Fruit fly (Drosophila melanogaster): ENCODE data around the gene Alp11.
A peak's percentile ranks its signal among the peaks of the same experiment; 100 is the strongest.

Gene Alp11

dm6 chrX:15554256-15554678 lies 33.3 kb upstream of the Alp11 start, which contains the start of gene Ac13E (continued):
- TF ChIP-seq nom (GFP tag; optimal IDR thresholded peaks at IDR 0.05) = peak; percentile 85
- TF ChIP-seq ssp (GFP tag; IDR thresholded peaks at IDR 0.05) = peak; percentile 67
- TF ChIP-seq CG30020 (tag; optimal IDR thresholded peaks at IDR 0.05) = peak; percentile 63
- TF ChIP-seq CG42726 (GFP tag; IDR thresholded peaks at IDR 0.05; ENCODE audit: partially characterized antibody) = peak; percentile 48; the same call in 1 of the 2 replicates
- TF ChIP-seq Atf3 (GFP tag; optimal IDR thresholded peaks at IDR 0.05) = peak; percentile 78
- peak; percentile 93 for TF ChIP-seq CoRest (tag; optimal IDR thresholded peaks at IDR 0.05)
- 0 out of 2 replicates have a peak, but pooled peaks have one; percentile 33 for TF ChIP-seq CG16779 (GFP tag; IDR thresholded peaks at IDR 0.05)
- peak; percentile 71 for TF ChIP-seq maf-S (GFP tag; optimal IDR thresholded peaks at IDR 0.05)
- 0 out of 3 replicates have a peak, but pooled peaks have one; percentile 7 for TF ChIP-seq CG34224 (GFP tag; IDR thresholded peaks at IDR 0.05; ENCODE audit: partially characterized antibody)
- TF ChIP-seq crc (GFP tag; optimal IDR thresholded peaks at IDR 0.05) = peak; percentile 64
- peak; percentile 88 for TF ChIP-seq bcd (GFP tag; optimal IDR thresholded peaks at IDR 0.05)
- TF ChIP-seq jigr1 (GFP tag; IDR thresholded peaks at IDR 0.05) = peak; percentile 78
- peak; percentile 90 for TF ChIP-seq CG9727 (GFP tag; optimal IDR thresholded peaks at IDR 0.05)
- peak; percentile 80 for TF ChIP-seq onecut (GFP tag; IDR thresholded peaks at IDR 0.05)
- peak; percentile 82 for TF ChIP-seq Nf-YC (tag; optimal IDR thresholded peaks at IDR 0.05)
- no peak for TF ChIP-seq HmgD (GFP tag; optimal IDR thresholded peaks at IDR 0.05)
- peak; percentile 70 for TF ChIP-seq corto (GFP tag; optimal IDR thresholded peaks at IDR 0.05)
- TF ChIP-seq stwl (tag; optimal IDR thresholded peaks at IDR 0.05) = no peak
- peak; percentile 83 for TF ChIP-seq E2f1 (GFP tag; IDR thresholded peaks at IDR 0.05)
- peak; percentile 15; the same call in 1 of the 3 replicates for TF ChIP-seq mld (GFP tag; IDR thresholded peaks at IDR 0.05; ENCODE audit: partially characterized antibody)
- TF ChIP-seq CG14710 (tag; optimal IDR thresholded peaks at IDR 0.05) = peak; percentile 86
- TF ChIP-seq CG14965 (GFP tag; optimal IDR thresholded peaks at IDR 0.05; ENCODE audit: borderline replicate concordance) = peak; percentile 22
- TF ChIP-seq hb (GFP tag; IDR thresholded peaks at IDR 0.05; ENCODE audit: partially characterized antibody) = peak; percentile 80; the same call in 2 of the 3 replicates
- TF ChIP-seq pita (GFP tag; optimal IDR thresholded peaks at IDR 0.05) = no peak
- TF ChIP-seq pan (optimal IDR thresholded peaks at IDR 0.05) = no peak
- TF ChIP-seq pan (GFP tag; optimal IDR thresholded peaks at IDR 0.05 in 1 of 2, IDR thresholded peaks at IDR 0.05 in 1 of 2) = peak in 1 of 2 experiments; percentile 87
- TF ChIP-seq dimm (GFP tag; IDR thresholded peaks at IDR 0.05) = no peak
- peak; percentile 58 for TF ChIP-seq CG13287 (GFP tag; IDR thresholded peaks at IDR 0.05; ENCODE audit: partially characterized antibody)
- TF ChIP-seq Lhr (GFP tag; optimal IDR thresholded peaks at IDR 0.05) = peak; percentile 72
- TF ChIP-seq Taf1 (GFP tag; IDR thresholded peaks at IDR 0.05) = peak; percentile 70; the same call in 1 of the 2 replicates
- peak; percentile 83 for TF ChIP-seq CG3407 (GFP tag; optimal IDR thresholded peaks at IDR 0.05)
- peak; percentile 85 for TF ChIP-seq Sox102F (GFP tag; optimal IDR thresholded peaks at IDR 0.05)
- TF ChIP-seq Hr39 (optimal IDR thresholded peaks at IDR 0.05) = no peak
- peak; percentile 59 for TF ChIP-seq CG7928 (GFP tag; optimal IDR thresholded peaks at IDR 0.05)
- TF ChIP-seq CG18262 (tag; optimal IDR thresholded peaks at IDR 0.05) = peak; percentile 93
- TF ChIP-seq CG13123 (GFP tag; optimal IDR thresholded peaks at IDR 0.05) = peak; percentile 40
- peak; percentile 73 for TF ChIP-seq CG1647 (GFP tag; optimal IDR thresholded peaks at IDR 0.05)
- TF ChIP-seq zf30C (GFP tag; optimal IDR thresholded peaks at IDR 0.05) = no peak
- TF ChIP-seq CG32767 (GFP tag; IDR thresholded peaks at IDR 0.05) = peak; percentile 88
- peak; percentile 85 for TF ChIP-seq CG17385 (GFP tag; optimal IDR thresholded peaks at IDR 0.05)
- TF ChIP-seq unc-4 (GFP tag; IDR thresholded peaks at IDR 0.05; ENCODE audit: partially characterized antibody) = no peak
- TF ChIP-seq chm (GFP tag; IDR thresholded peaks at IDR 0.05) = peak; percentile 47; the same call in 1 of the 2 replicates
- TF ChIP-seq CG8924 (tag; optimal IDR thresholded peaks at IDR 0.05) = peak; percentile 91
- TF ChIP-seq yki (optimal IDR thresholded peaks at IDR 0.05) = no peak
- peak; percentile 74 for TF ChIP-seq slp2 (GFP tag; optimal IDR thresholded peaks at IDR 0.05)
- no peak for TF ChIP-seq Lpt (GFP tag; optimal IDR thresholded peaks at IDR 0.05)
- peak; percentile 94 for TF ChIP-seq Ets65A (GFP tag)
- no peak; the same call in 2 of the 3 replicates for TF ChIP-seq sr (GFP tag; IDR thresholded peaks at IDR 0.05)
- TF ChIP-seq Chrac-16 (GFP tag; optimal IDR thresholded peaks at IDR 0.05) = peak; percentile 93
- TF ChIP-seq CG18476 (GFP tag; optimal IDR thresholded peaks at IDR 0.05) = peak; percentile 87
- peak; percentile 79 for TF ChIP-seq CG9437 (GFP tag; optimal IDR thresholded peaks at IDR 0.05)

Data from whole organism, embryonic.